Worm (Caenorhabditis elegans) whole organism, young adult: ENCODE measurements around the gene T01B10.5.

Source experiments
- ama-1 ChIP-seq, 3 experiments: fragments of 150-350 bp in 1 of 3; sonication (generic microtip) in 2 of 3; optimal IDR thresholded peaks; 2 replicates each; lab custom pipeline; 2014 to 2018; ENCODE audit warnings: missing biosample characterization in 2 of 3, missing genetic modification characterization in 2 of 3, missing genetic modification reagents in 2 of 3
- ets-4 ChIP-seq: fragments of 200-800 bp; sonication (Bioruptor generic); optimal IDR thresholded peaks from 2 replicates; lab custom pipeline; 2018; ENCODE audit warnings: mild to moderate bottlenecking, missing genetic modification characterization, missing compliant biosample characterization
- madf-6 ChIP-seq: fragments of 200-800 bp; sonication (Bioruptor generic); IDR thresholded peaks from 2 replicates; pipeline ENCODE4 v1.3.6; 2022; ENCODE audit warnings: missing genetic modification reagents, missing genetic modification characterization, missing compliant biosample characterization

DNA sequence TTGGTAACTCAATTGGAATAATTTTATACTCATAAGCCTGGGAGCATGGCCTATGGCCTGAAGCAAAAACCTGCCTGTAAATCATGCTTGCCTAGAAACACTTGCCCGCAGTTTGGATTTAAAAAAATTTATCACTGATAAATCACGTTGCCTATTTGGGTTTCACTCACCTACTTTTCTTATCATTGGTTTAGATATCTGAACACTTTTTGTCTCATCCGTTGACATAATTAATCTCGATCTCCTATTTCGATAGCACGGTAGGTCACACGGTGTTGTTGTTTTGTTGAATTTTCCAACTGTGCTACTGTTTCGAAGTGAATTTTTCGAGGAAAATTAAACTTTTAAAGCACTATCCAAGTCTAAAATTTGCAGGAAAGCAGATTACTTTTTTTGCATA, 11.9 kb downstream of the T01B10.5 start:
- no peak for TF ChIP-seq madf-6
- no peak for TF ChIP-seq ets-4
- TF ChIP-seq ama-1 (optimal IDR thresholded peaks at IDR 0.05; lab: Kevin White, UChicago), result no peak
- no peak for TF ChIP-seq ama-1 (GFP tag; optimal IDR thresholded peaks at IDR 0.05; lab: Kevin White, UChicago)
